Worm (Caenorhabditis elegans) whole organism, L4/young adult: ENCODE measurements around the gene ZK686.2.

Experiments
- W03F9.2 ChIP-seq: fragments of 150-350 bp; optimal IDR thresholded peaks from 2 replicates; lab custom pipeline; 2014; ENCODE audit warnings: missing biosample characterization, missing genetic modification characterization
- dao-5 ChIP-seq: sonication (generic microtip); optimal IDR thresholded peaks from 2 replicates; lab custom pipeline; 2016; ENCODE audit warnings: missing genotype, missing genetic modification characterization, moderate library complexity, missing compliant biosample characterization
- him-1 ChIP-seq: sonication (generic microtip); optimal IDR thresholded peaks from 2 replicates; lab custom pipeline; 2016; ENCODE audit warnings: missing genotype, missing genetic modification reagents, missing genetic modification characterization, missing compliant biosample characterization

ce11 chrIII:7726500-7726899 lies 39.4 kb downstream of the ZK686.2 start:
- TF ChIP-seq him-1 (no peak), W03F9.2 (no peak), dao-5 (tag; lab: Kevin White, UChicago) (no peak)
